Fruit fly (Drosophila melanogaster) whole organism, embryonic: ENCODE data around the gene CG3224.

Source experiments
- Aef1 ChIP-seq: fragments of 200-800 bp; sonication (Bioruptor generic); IDR thresholded peaks from 3 replicates; pipeline ENCODE4 v1.3.6; 2022; ENCODE audit warnings: missing biosample characterization, missing genetic modification characterization
- Atf-2 ChIP-seq: fragments of 200-800 bp; sonication (Bioruptor generic); optimal IDR thresholded peaks from 2 replicates; lab custom pipeline; 2016; ENCODE audit warnings: missing biosample characterization, missing genetic modification characterization
- BEAF-32 ChIP-seq: fragments of 200-800 bp; sonication (Bioruptor generic); optimal IDR thresholded peaks from 3 replicates; lab custom pipeline; 2017; ENCODE audit warnings: missing biosample characterization, missing genetic modification characterization, mild to moderate bottlenecking, moderate library complexity, missing genetic modification reagents
- CG10462 ChIP-seq: fragments of 200-800 bp; sonication (Bioruptor generic); optimal IDR thresholded peaks from 2 replicates; lab custom pipeline; 2016; ENCODE audit warnings: missing biosample characterization, missing genetic modification characterization
- CG11093 ChIP-seq: fragments of 200-800 bp; sonication (Bioruptor generic); IDR thresholded peaks from 3 replicates; pipeline ENCODE4 v1.3.6; 2022; ENCODE audit warnings: missing biosample characterization, missing genetic modification characterization
- CG12236 ChIP-seq: fragments of 200-800 bp; sonication (Bioruptor generic); optimal IDR thresholded peaks from 2 replicates; lab custom pipeline; 2016; ENCODE audit warnings: missing biosample characterization, missing genetic modification characterization
- CG14441 ChIP-seq: fragments of 200-800 bp; sonication (Bioruptor generic); IDR thresholded peaks from 2 replicates; pipeline ENCODE4 v1.3.6; 2022; ENCODE audit warnings: missing biosample characterization, missing genetic modification characterization
- CG14860 ChIP-seq: fragments of 200-800 bp; sonication (Bioruptor generic); IDR thresholded peaks from 3 replicates; pipeline ENCODE4 v1.3.6; 2022; ENCODE audit warnings: missing biosample characterization, missing genetic modification characterization; ENCODE audit not compliant: partially characterized antibody
- CG15073 ChIP-seq: fragments of 200-800 bp; sonication (Bioruptor generic); optimal IDR thresholded peaks from 2 replicates; lab custom pipeline; 2016; ENCODE audit warnings: missing biosample characterization, missing genetic modification characterization
- CG2116 ChIP-seq: fragments of 200-800 bp; sonication (Bioruptor generic); optimal IDR thresholded peaks from 3 replicates; lab custom pipeline; 2018; ENCODE audit warnings: missing biosample characterization, mild to moderate bottlenecking, missing genetic modification characterization
- CG30020 ChIP-seq: fragments of 200-800 bp; optimal IDR thresholded peaks from 2 replicates; lab custom pipeline; 2019; ENCODE audit warnings: missing biosample characterization, mild to moderate bottlenecking, missing genetic modification characterization, moderate library complexity
- CG3838 ChIP-seq: fragments of 200-800 bp; sonication (Bioruptor generic); optimal IDR thresholded peaks from 3 replicates; lab custom pipeline; 2016; ENCODE audit warnings: missing biosample characterization, missing genetic modification characterization
- CG43689 ChIP-seq: fragments of 200-800 bp; sonication (Bioruptor generic); IDR thresholded peaks from 2 replicates; pipeline ENCODE4 v1.3.6; 2022; ENCODE audit warnings: missing biosample characterization, missing genetic modification characterization
- CG4707 ChIP-seq: fragments of 200-800 bp; sonication (Bioruptor generic); optimal IDR thresholded peaks from 2 replicates; lab custom pipeline; 2018; ENCODE audit warnings: missing biosample characterization, mild to moderate bottlenecking, missing genetic modification characterization, moderate library complexity
- CG6791 ChIP-seq: fragments of 200-800 bp; sonication (Bioruptor generic); IDR thresholded peaks from 3 replicates; pipeline ENCODE4 v1.3.6; 2022; ENCODE audit warnings: missing biosample characterization, missing genetic modification characterization; ENCODE audit not compliant: partially characterized antibody
- CG6813 ChIP-seq: fragments of 200-800 bp; sonication (Bioruptor generic); optimal IDR thresholded peaks from 2 replicates; lab custom pipeline; 2017; ENCODE audit warnings: missing biosample characterization, missing genetic modification characterization, mild to moderate bottlenecking, moderate library complexity, missing genetic modification reagents
- CG8944 ChIP-seq: fragments of 200-800 bp; sonication (Bioruptor generic); optimal IDR thresholded peaks from 3 replicates; lab custom pipeline; 2016; ENCODE audit warnings: missing biosample characterization, missing genetic modification characterization
- CG9876 ChIP-seq: fragments of 200-800 bp; sonication (Bioruptor generic); optimal IDR thresholded peaks from 2 replicates; lab custom pipeline; 2016; ENCODE audit warnings: missing biosample characterization, missing genetic modification characterization
- E2f2 ChIP-seq: fragments of 200-800 bp; sonication (Bioruptor generic); IDR thresholded peaks from 2 replicates; pipeline ENCODE4 v1.3.6; 2022; ENCODE audit warnings: missing biosample characterization, missing genetic modification characterization
- Hr51 ChIP-seq, 2 experiments: fragments of 200-800 bp; sonication (Bioruptor generic); optimal IDR thresholded peaks; 2 replicates in 1 of 2; 3 replicates in 1 of 2; lab custom pipeline; 2016 to 2018; ENCODE audit warnings: missing biosample characterization in 2 of 2, missing genetic modification characterization in 2 of 2, mild to moderate bottlenecking in 1 of 2, moderate library complexity in 1 of 2
- MBD-R2 ChIP-seq: fragments of 200-800 bp; sonication (Bioruptor generic); IDR thresholded peaks from 2 replicates; pipeline ENCODE4 v1.3.6; 2022; ENCODE audit warnings: missing biosample characterization, missing genetic modification characterization
- Myb ChIP-seq: fragments of 200-800 bp; sonication (Bioruptor generic); optimal IDR thresholded peaks from 2 replicates; lab custom pipeline; 2016; ENCODE audit warnings: missing biosample characterization, missing genetic modification characterization
- Oaz ChIP-seq: fragments of 200-800 bp; sonication (Bioruptor generic); IDR thresholded peaks from 2 replicates; pipeline ENCODE4 v1.3.6; 2022; ENCODE audit warnings: missing biosample characterization, missing genetic modification characterization
- Pdp1 ChIP-seq, 2 experiments: fragments of 200-800 bp; sonication (Bioruptor generic); optimal IDR thresholded peaks; 3 replicates each; lab custom pipeline; 2016; ENCODE audit warnings: missing biosample characterization in 2 of 2, missing genetic modification characterization in 2 of 2, mild to moderate bottlenecking in 1 of 2, moderate library complexity in 1 of 2
- amos ChIP-seq: fragments of 200-800 bp; sonication (Bioruptor generic); IDR thresholded peaks from 2 replicates; pipeline ENCODE4 v1.3.6; 2022; ENCODE audit warnings: missing biosample characterization, missing genetic modification characterization; ENCODE audit not compliant: partially characterized antibody
- ato ChIP-seq: fragments of 200-800 bp; sonication (Bioruptor generic); IDR thresholded peaks from 2 replicates; pipeline ENCODE4 v1.3.6; 2022; ENCODE audit warnings: missing biosample characterization, missing genetic modification characterization; ENCODE audit not compliant: partially characterized antibody
- chinmo ChIP-seq: fragments of 200-800 bp; sonication (Bioruptor generic); IDR thresholded peaks from 4 replicates; pipeline ENCODE4 v1.3.6; 2022; ENCODE audit warnings: missing biosample characterization, missing genetic modification characterization; ENCODE audit not compliant: partially characterized antibody
- chm ChIP-seq: fragments of 200-800 bp; sonication (Bioruptor generic); IDR thresholded peaks from 2 replicates; pipeline ENCODE4 v1.3.6; 2022; ENCODE audit warnings: missing biosample characterization, missing genetic modification characterization
- danr ChIP-seq: fragments of 200-800 bp; sonication (Bioruptor generic); IDR thresholded peaks from 2 replicates; pipeline ENCODE4 v1.3.6; 2022; ENCODE audit warnings: missing biosample characterization, missing genetic modification characterization
- dm ChIP-seq: fragments of 200-800 bp; sonication (Bioruptor generic); optimal IDR thresholded peaks from 3 replicates; lab custom pipeline; 2016; ENCODE audit warnings: missing biosample characterization, missing genetic modification characterization
- ems ChIP-seq: fragments of 200-800 bp; sonication (Bioruptor generic); optimal IDR thresholded peaks from 3 replicates; lab custom pipeline; 2016; ENCODE audit warnings: missing biosample characterization, missing genetic modification characterization
- ham ChIP-seq: fragments of 200-800 bp; sonication (Bioruptor generic); IDR thresholded peaks from 2 replicates; pipeline ENCODE4 v1.3.6; 2022; ENCODE audit warnings: missing biosample characterization, missing genetic modification characterization
- hb ChIP-seq: fragments of 200-800 bp; sonication (Bioruptor generic); IDR thresholded peaks from 3 replicates; pipeline ENCODE4 v1.3.6; 2022; ENCODE audit warnings: missing biosample characterization, missing genetic modification characterization; ENCODE audit not compliant: partially characterized antibody
- hbn ChIP-seq: fragments of 200-800 bp; sonication (Bioruptor generic); IDR thresholded peaks from 2 replicates; pipeline ENCODE4 v1.3.6; 2022; ENCODE audit warnings: missing biosample characterization, missing genetic modification characterization; ENCODE audit not compliant: partially characterized antibody
- her ChIP-seq: fragments of 200-800 bp; sonication (Bioruptor generic); optimal IDR thresholded peaks from 2 replicates; lab custom pipeline; 2016; ENCODE audit warnings: missing biosample characterization, missing genetic modification characterization
- insv ChIP-seq, 2 experiments: fragments of 200-800 bp; sonication (Bioruptor generic); optimal IDR thresholded peaks; 3 replicates each; lab custom pipeline; 2016 to 2018; ENCODE audit warnings: missing biosample characterization in 2 of 2, missing genetic modification characterization in 2 of 2
- inv ChIP-seq: fragments of 200-800 bp; sonication (Bioruptor generic); IDR thresholded peaks from 2 replicates; pipeline ENCODE4 v1.3.6; 2022; ENCODE audit warnings: missing biosample characterization, missing genetic modification characterization; ENCODE audit not compliant: partially characterized antibody
- jigr1 ChIP-seq: fragments of 200-800 bp; sonication (Bioruptor generic); IDR thresholded peaks from 3 replicates; pipeline ENCODE4 v1.3.6; 2022; ENCODE audit warnings: missing biosample characterization, missing genetic modification characterization
- nerfin-2 ChIP-seq: fragments of 200-800 bp; sonication (Bioruptor generic); IDR thresholded peaks from 2 replicates; pipeline ENCODE4 v1.3.6; 2022; ENCODE audit warnings: missing biosample characterization, missing genetic modification characterization; ENCODE audit not compliant: partially characterized antibody
- nom ChIP-seq: fragments of 200-800 bp; sonication (Bioruptor generic); optimal IDR thresholded peaks from 2 replicates; lab custom pipeline; 2017; ENCODE audit warnings: missing biosample characterization, missing genetic modification characterization, mild to moderate bottlenecking, moderate library complexity, missing genetic modification reagents
- pzg ChIP-seq: fragments of 200-800 bp; sonication (Bioruptor generic); optimal IDR thresholded peaks from 3 replicates; lab custom pipeline; 2018; ENCODE audit warnings: missing biosample characterization, mild to moderate bottlenecking, missing genetic modification characterization, moderate library complexity
- row ChIP-seq: fragments of 200-800 bp; sonication (Bioruptor generic); IDR thresholded peaks from 3 replicates; pipeline ENCODE4 v1.3.6; 2022; ENCODE audit warnings: missing biosample characterization, missing genetic modification characterization
- sens ChIP-seq: fragments of 200-800 bp; sonication (Bioruptor generic); peaks from one replicate; lab custom pipeline; 2016; ENCODE audit warnings: missing biosample characterization, missing genetic modification characterization
- sr ChIP-seq: fragments of 200-800 bp; sonication (Bioruptor generic); IDR thresholded peaks from 3 replicates; pipeline ENCODE4 v1.3.6; 2022; ENCODE audit warnings: missing biosample characterization, missing genetic modification characterization
- stwl ChIP-seq: fragments of 200-800 bp; sonication (Bioruptor generic); optimal IDR thresholded peaks from 3 replicates; lab custom pipeline; 2018; ENCODE audit warnings: missing biosample characterization, mild to moderate bottlenecking, missing genetic modification characterization, moderate library complexity
- vnd ChIP-seq: fragments of 200-800 bp; sonication (Bioruptor generic); IDR thresholded peaks from 3 replicates; pipeline ENCODE4 v1.3.6; 2022; ENCODE audit warnings: missing biosample characterization, missing genetic modification characterization; ENCODE audit not compliant: partially characterized antibody
- zen2 ChIP-seq: fragments of 200-800 bp; sonication (Bioruptor generic); IDR thresholded peaks from 3 replicates; pipeline ENCODE4 v1.3.6; 2022; ENCODE audit warnings: missing biosample characterization, missing genetic modification characterization; ENCODE audit not compliant: partially characterized antibody
- zf30C ChIP-seq: fragments of 200-800 bp; sonication (Bioruptor generic); optimal IDR thresholded peaks from 3 replicates; lab custom pipeline; 2018; ENCODE audit warnings: missing biosample characterization, mild to moderate bottlenecking, missing genetic modification characterization

The CG3224 gene

DNA sequence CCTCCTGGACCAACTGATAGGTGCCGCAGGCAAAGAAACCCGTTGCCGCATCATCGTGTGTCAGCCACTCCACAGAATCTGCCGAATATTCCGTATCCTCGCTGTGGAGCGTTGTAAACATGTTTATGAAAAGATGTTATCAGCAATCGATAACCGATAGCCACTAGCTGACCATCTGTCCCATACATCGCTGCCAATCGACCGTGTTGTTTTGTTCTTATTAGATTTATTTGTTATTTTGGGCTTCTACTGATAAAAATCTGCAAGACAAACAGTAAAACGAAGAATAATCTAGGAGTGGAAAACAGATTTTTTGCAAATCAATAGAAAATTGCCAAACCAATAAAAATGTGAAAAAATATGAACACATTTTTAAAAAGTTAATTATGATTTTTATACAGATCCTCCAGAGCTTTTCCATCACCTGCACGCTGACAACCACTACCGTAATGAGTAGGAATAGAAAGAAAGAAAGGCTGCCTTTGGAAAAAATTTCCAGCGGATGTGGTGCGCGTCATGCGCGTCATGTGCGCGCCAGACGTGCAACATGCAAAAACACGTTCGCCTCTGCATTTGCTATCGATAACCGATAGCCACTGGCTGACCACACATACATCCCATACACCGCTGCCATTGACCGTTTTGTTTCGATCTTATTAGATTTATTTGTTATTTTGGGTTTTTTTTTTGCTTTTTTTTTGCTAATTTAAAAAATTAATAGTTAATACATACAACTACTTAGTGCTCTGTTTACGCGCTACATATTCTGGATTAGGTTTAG, 27.5 kb upstream of the CG3224 start, which contains the start of gene CG3184 (continued):
- TF ChIP-seq jigr1 (GFP tag; lab: Robert Waterston, UW) = no peak
- no peak for TF ChIP-seq CG30020 (tag; lab: Kevin White, UChicago)
- TF ChIP-seq Aef1 (GFP tag; lab: Robert Waterston, UW) = no peak
- TF ChIP-seq ems (GFP tag; lab: Kevin White, UChicago) = no peak
- TF ChIP-seq amos (GFP tag; lab: Robert Waterston, UW) = peak; percentile 35; the same call in 1 of the 2 replicates
- TF ChIP-seq Oaz = no peak
- TF ChIP-seq dm (GFP tag; lab: Kevin White, UChicago) = peak; percentile 56
- TF ChIP-seq insv (GFP tag; optimal IDR thresholded peaks at IDR 0.05; lab: Kevin White, UChicago) = peak in 1 of 2 experiments; percentile 76
- peak; percentile 43; the same call in 1 of the 3 replicates for TF ChIP-seq hb (GFP tag; lab: Robert Waterston, UW)
- TF ChIP-seq CG14441 (GFP tag; lab: Robert Waterston, UW) = no peak
- TF ChIP-seq CG2116 (GFP tag; lab: Kevin White, UChicago) = peak; percentile 87
- peak; percentile 40 for TF ChIP-seq Myb (GFP tag; lab: Kevin White, UChicago)
- no peak for TF ChIP-seq CG4707 (GFP tag; lab: Kevin White, UChicago)
- peak; percentile 39; the same call in 2 of the 3 replicates for TF ChIP-seq CG14860
- peak; percentile 2 for TF ChIP-seq pzg
- no peak for TF ChIP-seq her (GFP tag; lab: Kevin White, UChicago)
- 0 out of 3 replicates have a peak, but pooled peaks have one; percentile 13 for TF ChIP-seq row
- TF ChIP-seq sr (GFP tag; lab: Robert Waterston, UW) = 0 out of 3 replicates have a peak, but pooled peaks have one; percentile 25
- TF ChIP-seq sens (GFP tag; lab: Kevin White, UChicago) = peak; percentile 30
- no peak for TF ChIP-seq nom (GFP tag; lab: Kevin White, UChicago)
- TF ChIP-seq stwl (tag; lab: Kevin White, UChicago) = peak; percentile 30
- TF ChIP-seq CG12236 = no peak
- peak; percentile 40; the same call in 1 of the 2 replicates for TF ChIP-seq hbn (GFP tag; lab: Robert Waterston, UW)
- TF ChIP-seq ham (GFP tag; lab: Robert Waterston, UW) = no peak
- 0 out of 2 replicates have a peak, but pooled peaks have one; percentile 27 for TF ChIP-seq inv (GFP tag; lab: Robert Waterston, UW)
- no peak for TF ChIP-seq Hr51 (GFP tag; optimal IDR thresholded peaks at IDR 0.05; lab: Kevin White, UChicago)
- no peak for TF ChIP-seq Pdp1 (GFP tag; optimal IDR thresholded peaks at IDR 0.05; lab: Kevin White, UChicago)
- peak; percentile 67; the same call in 1 of the 2 replicates for TF ChIP-seq nerfin-2
- 0 out of 3 replicates have a peak, but pooled peaks have one; percentile 24 for TF ChIP-seq zen2 (GFP tag; lab: Robert Waterston, UW)
- peak; percentile 72 for TF ChIP-seq ato (GFP tag; lab: Robert Waterston, UW)
- peak; percentile 71 for TF ChIP-seq CG6791
- TF ChIP-seq zf30C = no peak
- TF ChIP-seq vnd (GFP tag; lab: Robert Waterston, UW) = peak; percentile 57
- peak; percentile 20 for TF ChIP-seq BEAF-32
- TF ChIP-seq CG6813 (GFP tag; lab: Kevin White, UChicago) = no peak
- TF ChIP-seq, all 482 proteins: peak for 39

DNA sequence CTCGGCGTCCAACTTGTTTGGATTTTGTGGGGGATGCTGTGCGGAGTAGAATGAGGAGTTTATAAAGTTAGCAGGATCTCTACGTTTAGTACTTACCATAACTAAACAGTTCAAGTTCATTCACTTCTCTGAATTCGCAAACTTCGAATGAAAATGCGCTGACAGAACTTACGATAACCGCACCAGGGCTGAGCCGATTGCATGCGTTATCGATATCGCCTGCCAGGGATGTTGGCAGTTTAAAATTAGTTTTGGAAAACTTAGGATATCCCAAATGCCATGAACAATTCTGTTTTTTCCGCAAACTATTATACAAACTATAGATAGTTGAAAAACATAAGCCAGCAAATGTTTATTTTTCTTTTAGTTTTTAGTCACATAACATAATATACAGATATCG, 26.0 kb upstream of the CG3224 start, which contains the start of gene CG44303:
Gene CG44303, minus strand, starts transcription at position 154 of the 400 bp plus-strand sequence.
- peak; percentile 35; the same call in 1 of the 2 replicates for TF ChIP-seq MBD-R2 (GFP tag; lab: Robert Waterston, UW)
- peak; percentile 79 for TF ChIP-seq E2f2 (GFP tag; lab: Robert Waterston, UW)
- TF ChIP-seq CG11093 (GFP tag; lab: Robert Waterston, UW) = no peak
- TF ChIP-seq CG8944 (GFP tag; lab: Kevin White, UChicago) = no peak
- no peak for TF ChIP-seq danr (GFP tag; lab: Robert Waterston, UW)
- no peak for TF ChIP-seq CG15073
- no peak for TF ChIP-seq Atf-2 (GFP tag; lab: Kevin White, UChicago)
- no peak for TF ChIP-seq CG3838
- TF ChIP-seq CG43689 = no peak
- TF ChIP-seq vnd (GFP tag; lab: Robert Waterston, UW) = peak; percentile 62
- peak; percentile 69 for TF ChIP-seq CG14860
- TF ChIP-seq chm (GFP tag; lab: Robert Waterston, UW) = no peak
- no peak for TF ChIP-seq CG9876 (GFP tag; lab: Kevin White, UChicago)
- TF ChIP-seq CG10462 (GFP tag; lab: Kevin White, UChicago) = no peak
- TF ChIP-seq BEAF-32 = peak; percentile 30
- TF ChIP-seq chinmo (GFP tag; lab: Robert Waterston, UW) = 0 out of 4 replicates have a peak, but pooled peaks have one; percentile 11
